Worm (Caenorhabditis elegans) whole organism, L4/young adult: ENCODE results near the gene F54E7.9.

Source experiments
- dao-5 ChIP-seq: sonication (generic microtip); optimal IDR thresholded peaks from 2 replicates; lab custom pipeline; 2016; ENCODE audit warnings: missing genotype, missing genetic modification characterization, moderate library complexity, missing compliant biosample characterization
- him-1 ChIP-seq: sonication (generic microtip); optimal IDR thresholded peaks from 2 replicates; lab custom pipeline; 2016; ENCODE audit warnings: missing genotype, missing genetic modification reagents, missing genetic modification characterization, missing compliant biosample characterization

DNA sequence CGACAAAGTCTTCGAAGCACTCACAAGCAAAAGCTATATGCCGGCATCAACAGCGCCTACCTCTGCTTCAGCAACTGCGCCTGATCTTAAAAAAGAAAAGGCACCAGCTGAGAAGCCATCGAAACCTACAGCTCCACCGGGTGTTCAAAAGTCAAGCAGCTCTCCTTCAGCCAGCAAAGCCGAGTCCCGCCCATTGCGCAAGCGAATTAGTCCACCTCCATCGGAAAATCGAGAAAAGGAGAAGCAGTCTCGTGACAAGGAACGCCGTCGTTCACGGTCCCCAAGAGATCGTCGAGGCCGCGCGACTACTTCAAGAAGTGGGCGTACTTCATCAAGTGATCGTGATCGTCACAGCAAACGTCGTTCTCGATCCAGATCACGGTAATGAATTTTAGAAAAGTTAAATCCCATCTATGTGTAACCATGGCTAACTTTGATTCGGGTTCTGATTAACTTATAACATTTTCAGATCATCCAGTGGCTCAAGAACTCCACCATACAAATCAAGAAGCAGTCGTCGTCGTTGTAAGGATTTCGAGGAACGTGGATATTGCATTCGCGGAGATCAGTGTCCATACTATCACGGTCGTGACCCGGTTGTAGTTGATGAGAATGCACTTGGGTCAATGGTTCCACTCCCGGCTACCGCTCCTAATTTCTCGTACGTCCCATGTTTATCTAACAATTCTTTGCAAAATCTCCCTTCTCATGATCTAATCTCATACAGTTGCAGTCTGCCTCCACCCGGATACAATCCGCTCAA, 34.4 kb upstream of the F54E7.9 start:
- TF ChIP-seq him-1: no peak
- TF ChIP-seq dao-5 (tag; lab: Kevin White, UChicago): no peak
